Fruit fly (Drosophila melanogaster): ENCODE data around the gene Snx17.
A peak's percentile ranks its signal among the peaks of the same experiment; 100 is the strongest.

Gene Snx17

DNA sequence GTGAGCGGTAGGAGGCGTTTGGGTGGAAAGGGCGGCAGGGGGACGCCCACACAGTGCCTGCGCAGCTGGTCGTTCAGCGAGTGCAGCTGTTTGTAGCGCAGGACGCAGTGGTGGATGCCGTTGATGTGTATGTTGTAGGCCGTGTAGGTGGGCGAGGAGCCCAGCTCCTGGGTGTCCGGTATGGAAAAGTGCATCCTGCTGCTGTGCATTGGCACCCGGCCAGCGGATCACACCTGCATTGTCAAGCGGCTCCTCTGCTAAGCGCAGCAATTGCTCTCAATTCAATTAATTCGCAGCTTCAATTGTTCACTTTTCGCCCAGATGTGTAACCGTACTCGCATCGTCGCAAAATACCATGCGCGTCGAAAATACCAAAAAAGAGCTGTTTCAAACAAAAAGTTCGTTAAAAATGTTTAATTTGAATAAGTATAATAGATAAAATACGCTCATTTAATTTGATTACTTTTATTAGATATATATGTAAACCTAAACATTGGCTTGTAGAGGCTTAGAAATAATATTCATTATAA lies at the start of gene Snx17:
Gene Snx17 (minus strand): TSS at position 329 of the 530 bp plus-strand sequence.
- TF ChIP-seq CG7368 (GFP tag; optimal IDR thresholded peaks at IDR 0.05) = no peak
- no peak for TF ChIP-seq dsx (GFP tag; optimal IDR thresholded peaks at IDR 0.05; ENCODE audit: poor library complexity, severe bottlenecking)
- TF ChIP-seq dac (GFP tag; optimal IDR thresholded peaks at IDR 0.05) = no peak
- TF ChIP-seq cyc (GFP tag; optimal IDR thresholded peaks at IDR 0.05) = no peak
- no peak for TF ChIP-seq CG32006 (GFP tag; optimal IDR thresholded peaks at IDR 0.05)
- TF ChIP-seq OdsH (GFP tag; optimal IDR thresholded peaks at IDR 0.05) = no peak
- no peak for TF ChIP-seq Ets21C (GFP tag; optimal IDR thresholded peaks at IDR 0.05)
- no peak for TF ChIP-seq salr (GFP tag; optimal IDR thresholded peaks at IDR 0.05)
- no peak for TF ChIP-seq fd59A (GFP tag; optimal IDR thresholded peaks at IDR 0.05)
- no peak for TF ChIP-seq CG16779 (tag; optimal IDR thresholded peaks at IDR 0.05)
- TF ChIP-seq CG6792 (GFP tag; optimal IDR thresholded peaks at IDR 0.05) = no peak
- no peak for TF ChIP-seq CG9139 (GFP tag; optimal IDR thresholded peaks at IDR 0.05)

DNA sequence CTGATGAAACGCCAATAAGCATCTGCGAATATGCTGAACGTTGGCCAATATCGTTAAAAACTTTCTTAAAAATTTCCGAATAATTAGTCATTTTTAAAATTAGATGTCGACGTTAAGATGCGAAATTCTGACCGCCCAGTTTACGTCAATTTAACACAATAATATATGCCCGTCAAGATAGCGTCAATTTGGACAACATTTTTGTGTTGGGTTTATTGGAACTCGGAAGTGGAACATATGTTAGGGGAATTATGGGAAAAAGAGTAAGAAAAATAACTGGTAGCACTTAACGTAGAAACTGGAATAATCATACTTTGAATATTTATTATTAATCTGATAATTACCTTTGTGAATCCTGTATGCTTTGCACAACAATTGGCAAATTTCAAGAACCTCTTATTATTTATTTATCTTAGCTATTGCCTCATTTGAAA lies 49.0 kb upstream of the Snx17 start, which contains the start of gene CG5676:
Gene CG5676 (minus strand): TSS at position 167 of the 434 bp plus-strand sequence.
- TF ChIP-seq Smox (GFP tag; optimal IDR thresholded peaks at IDR 0.05) (no peak), Ets21C (GFP tag; optimal IDR thresholded peaks at IDR 0.05) (no peak), CG8319 (GFP tag; optimal IDR thresholded peaks at IDR 0.05) (no peak)

DNA sequence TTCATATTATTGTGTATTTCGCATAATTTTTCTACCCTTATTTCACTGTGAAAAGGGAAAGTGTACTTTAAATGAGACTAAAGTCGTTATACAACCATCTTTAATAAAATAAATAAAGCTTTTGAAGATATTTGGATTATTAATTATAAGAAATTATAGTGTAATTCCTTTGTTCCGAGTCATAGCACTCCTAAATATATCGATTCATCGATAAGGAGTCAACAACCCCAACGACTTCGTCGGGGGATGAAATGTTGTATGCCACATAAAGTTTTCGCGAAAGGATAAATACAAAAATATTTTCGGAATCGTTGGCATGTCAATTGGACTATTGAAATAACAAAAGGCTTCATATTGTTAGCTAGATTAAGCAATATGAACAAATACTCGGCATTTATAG lies 44.8 kb upstream of the Snx17 start, which contains the start of gene Ror:
Gene Ror (plus strand): TSS at position 252 of the 400 bp plus-strand sequence.
- no peak for TF ChIP-seq pdm3 (GFP tag; optimal IDR thresholded peaks at IDR 0.05)

DNA sequence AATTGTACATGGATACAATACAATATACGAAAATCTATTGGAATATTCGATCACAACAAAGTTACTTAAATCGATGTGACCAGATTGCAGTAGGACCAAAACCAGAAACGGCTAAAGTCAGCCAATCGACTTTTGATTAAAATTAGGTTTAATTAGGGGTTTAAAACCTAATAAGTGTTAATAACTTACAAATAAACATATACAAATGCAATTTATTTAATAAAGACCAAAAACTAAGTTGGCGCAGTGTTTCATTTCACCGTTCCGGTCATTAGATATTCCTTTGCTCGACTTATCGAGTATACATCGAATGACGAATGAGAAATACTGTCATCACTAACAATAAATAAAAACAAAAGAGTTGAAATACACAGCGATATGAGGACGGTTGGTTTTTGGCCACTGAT lies 43.7 kb upstream of the Snx17 start, which contains the start of the genes bsk and CG31717:
Gene bsk (minus strand): TSS at position 61 of the 407 bp plus-strand sequence.
Gene CG31717 (plus strand): TSS at position 297 of the 407 bp plus-strand sequence.
- TF ChIP-seq CG6792 (GFP tag; optimal IDR thresholded peaks at IDR 0.05) = no peak
- TF ChIP-seq dsx (GFP tag; optimal IDR thresholded peaks at IDR 0.05; ENCODE audit: poor library complexity, severe bottlenecking) = peak; percentile 97
- TF ChIP-seq Eip78C (GFP tag) = peak; percentile 79
- peak; percentile 36 for TF ChIP-seq fkh (GFP tag; optimal IDR thresholded peaks at IDR 0.05)
- peak; percentile 10 for TF ChIP-seq lz (GFP tag; optimal IDR thresholded peaks at IDR 0.05)
- TF ChIP-seq esn (GFP tag; optimal IDR thresholded peaks at IDR 0.05) = peak; percentile 6
- no peak for TF ChIP-seq cyc (GFP tag; optimal IDR thresholded peaks at IDR 0.05)
- TF ChIP-seq achi (GFP tag; optimal IDR thresholded peaks at IDR 0.05) = no peak

DNA sequence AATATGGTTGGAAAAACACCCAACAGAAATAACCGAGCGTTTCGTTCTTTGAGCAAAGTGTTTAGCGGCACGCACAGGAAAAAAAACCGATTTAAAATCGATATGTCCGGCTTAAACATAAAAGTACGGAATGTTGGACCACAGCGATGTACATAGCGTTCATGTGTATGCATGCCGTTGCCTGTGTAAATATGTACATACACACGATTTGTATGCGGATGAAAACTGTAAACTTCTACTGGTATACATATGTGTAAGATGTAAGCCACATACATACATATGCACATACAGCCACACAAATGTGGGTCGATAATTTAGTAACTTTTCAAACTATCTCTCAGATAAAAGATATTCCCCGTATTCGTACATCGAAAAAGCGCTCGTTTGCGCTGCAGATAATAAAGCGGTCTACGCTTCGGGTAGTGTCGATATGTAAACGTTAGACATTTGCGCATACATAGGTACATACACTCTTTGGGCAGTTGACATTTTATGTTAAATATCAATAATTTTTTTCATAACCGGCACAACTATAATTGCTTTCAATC lies 43.0 kb upstream of the Snx17 start:
- TF ChIP-seq CG4318 (GFP tag; optimal IDR thresholded peaks at IDR 0.05) (no peak), fkh (GFP tag; optimal IDR thresholded peaks at IDR 0.05) (peak; percentile 94)

DNA sequence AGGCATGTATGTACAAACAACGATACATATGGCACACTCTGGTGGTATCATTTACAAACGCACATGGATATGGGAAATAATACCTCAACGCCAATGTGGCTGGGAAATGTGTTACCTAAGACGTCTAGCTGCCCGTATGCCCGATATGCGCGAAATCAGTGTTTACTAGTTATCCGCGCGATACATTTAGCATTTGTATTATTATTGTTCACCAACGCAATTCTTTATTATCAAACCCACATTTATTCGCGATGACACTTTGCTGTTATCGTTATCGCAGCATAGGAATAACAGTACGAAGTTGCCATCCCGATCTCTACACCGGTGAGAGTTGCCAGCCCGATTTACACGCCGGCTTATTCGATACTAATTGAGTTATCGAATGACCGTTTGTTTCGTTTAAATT lies 40.0 kb upstream of the Snx17 start, which contains the start of gene chico:
Gene chico (minus strand): TSS at position 294 of the 406 bp plus-strand sequence.
- no peak for TF ChIP-seq Lpt (GFP tag; optimal IDR thresholded peaks at IDR 0.05)
- TF ChIP-seq acj6 (GFP tag; optimal IDR thresholded peaks at IDR 0.05) = no peak
- no peak for TF ChIP-seq pdm3 (GFP tag; optimal IDR thresholded peaks at IDR 0.05)
- no peak for TF ChIP-seq esn (GFP tag; optimal IDR thresholded peaks at IDR 0.05)
- TF ChIP-seq Blimp-1 (GFP tag; optimal IDR thresholded peaks at IDR 0.05) = no peak
- TF ChIP-seq topi (GFP tag; optimal IDR thresholded peaks at IDR 0.05) = no peak
- TF ChIP-seq CG6276 (GFP tag; optimal IDR thresholded peaks at IDR 0.05) = no peak
- no peak for TF ChIP-seq CG8632 (GFP tag; optimal IDR thresholded peaks at IDR 0.05)
- no peak for TF ChIP-seq CG8119 (GFP tag; IDR thresholded peaks at IDR 0.05)
- no peak for TF ChIP-seq lz (GFP tag; optimal IDR thresholded peaks at IDR 0.05)
- TF ChIP-seq fkh (GFP tag; optimal IDR thresholded peaks at IDR 0.05) = no peak
- TF ChIP-seq CG34406 (GFP tag; optimal IDR thresholded peaks at IDR 0.05) = no peak
- TF ChIP-seq Ets21C (GFP tag; optimal IDR thresholded peaks at IDR 0.05) = no peak
- TF ChIP-seq Sox102F (GFP tag; optimal IDR thresholded peaks at IDR 0.05) = no peak

Measured in whole organism, prepupa.